Fruit fly (Drosophila melanogaster): Measurements from ENCODE around the gene Qsox4.
A peak's percentile ranks its signal among the peaks of the same experiment; 100 is the strongest.

The Qsox4 gene

DNA sequence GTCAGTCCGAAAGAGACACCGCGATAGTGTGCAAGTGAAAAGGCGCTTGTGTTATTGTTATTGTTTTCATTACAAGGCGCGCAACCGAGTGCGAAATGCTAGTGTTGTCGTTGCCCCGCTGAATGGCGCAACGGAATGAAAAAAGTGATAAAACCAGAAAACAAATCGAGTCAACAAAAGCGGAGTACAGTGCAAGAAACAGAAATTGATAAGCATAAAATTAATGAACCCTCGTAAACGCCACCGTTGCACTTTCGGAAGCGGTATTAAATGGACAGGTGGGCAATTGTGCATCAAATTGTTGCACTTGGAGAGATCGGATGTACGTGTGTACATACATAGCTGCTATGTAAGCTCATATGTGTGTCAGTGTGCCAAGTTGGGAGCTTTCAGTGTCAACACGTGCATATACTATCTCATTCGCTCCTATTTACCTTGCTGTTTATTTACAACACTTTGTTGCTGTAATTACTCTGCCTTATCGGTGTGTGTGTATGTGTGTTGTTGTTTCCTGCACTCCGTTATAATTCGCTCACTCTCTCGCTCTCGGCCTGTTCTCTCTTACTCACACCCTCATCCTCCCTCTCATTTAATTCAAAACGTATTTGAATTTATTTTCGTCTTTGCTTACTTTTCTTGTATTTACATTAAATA is 20.9 kb downstream of the Qsox4 start (continued):
- TF ChIP-seq Lhr (GFP tag; optimal IDR thresholded peaks at IDR 0.05) (no peak), gt (GFP tag; IDR thresholded peaks at IDR 0.05) (no peak), CG17361 (GFP tag; IDR thresholded peaks at IDR 0.05) (no peak), CG12769 (tag; optimal IDR thresholded peaks at IDR 0.05) (no peak), ara (GFP tag; IDR thresholded peaks at IDR 0.05) (peak; percentile 77), vnd (GFP tag; IDR thresholded peaks at IDR 0.05; ENCODE audit: partially characterized antibody) (no peak), Gsc (GFP tag; IDR thresholded peaks at IDR 0.05) (no peak), CG4328 (GFP tag; optimal IDR thresholded peaks at IDR 0.05) (peak; percentile 83), corto (GFP tag; optimal IDR thresholded peaks at IDR 0.05) (no peak), h (optimal IDR thresholded peaks at IDR 0.05) (no peak), CG15073 (GFP tag; optimal IDR thresholded peaks at IDR 0.05) (no peak), ham (GFP tag; IDR thresholded peaks at IDR 0.05) (0 out of 2 replicates have a peak, but pooled peaks have one; percentile 8), caup (GFP tag; optimal IDR thresholded peaks at IDR 0.05; ENCODE audit: severe bottlenecking) (peak; percentile 27), Neu2 (GFP tag; optimal IDR thresholded peaks at IDR 0.05; ENCODE audit: borderline replicate concordance) (no peak), ssp (GFP tag; IDR thresholded peaks at IDR 0.05) (no peak), lab (GFP tag; optimal IDR thresholded peaks at IDR 0.05) (peak; percentile 56), CG15696 (tag; optimal IDR thresholded peaks at IDR 0.05) (no peak), CG6813 (GFP tag; optimal IDR thresholded peaks at IDR 0.05) (peak; percentile 78), usp (GFP tag; optimal IDR thresholded peaks at IDR 0.05) (no peak), NfI (GFP tag; optimal IDR thresholded peaks at IDR 0.05) (no peak), kay (GFP tag; optimal IDR thresholded peaks at IDR 0.05) (peak; percentile 41), CG4617 (GFP tag; optimal IDR thresholded peaks at IDR 0.05; ENCODE audit: borderline replicate concordance) (no peak), Dll (GFP tag; IDR thresholded peaks at IDR 0.05; ENCODE audit: partially characterized antibody) (no peak), wdn (GFP tag; IDR thresholded peaks at IDR 0.05) (no peak), croc (GFP tag; conservative IDR thresholded peaks at IDR 0.05) (no peak; the same call in 2 of the 3 replicates), nau (GFP tag; optimal IDR thresholded peaks at IDR 0.05) (peak; percentile 70), CG11247 (GFP tag; IDR thresholded peaks at IDR 0.05) (no peak), CG7963 (GFP tag; IDR thresholded peaks at IDR 0.05; ENCODE audit: partially characterized antibody) (no peak), ac (GFP tag; optimal IDR thresholded peaks at IDR 0.05) (no peak), CG15479 (GFP tag; optimal IDR thresholded peaks at IDR 0.05) (peak; percentile 22), CG17186 (GFP tag; optimal IDR thresholded peaks at IDR 0.05) (no peak), Ptx1 (GFP tag; IDR thresholded peaks at IDR 0.05) (peak; percentile 17; the same call in 1 of the 2 replicates), CG10959 (GFP tag; IDR thresholded peaks at IDR 0.05) (peak; percentile 16; the same call in 1 of the 2 replicates), ro (GFP tag; IDR thresholded peaks at IDR 0.05) (no peak), YL-1 (GFP tag; optimal IDR thresholded peaks at IDR 0.05) (no peak), ttk (GFP tag; IDR thresholded peaks at IDR 0.05) (peak; percentile 36; the same call in 1 of the 2 replicates), Dip3 (GFP tag; optimal IDR thresholded peaks at IDR 0.05) (no peak), Ravus (GFP tag; IDR thresholded peaks at IDR 0.05) (no peak), tna (GFP tag; IDR thresholded peaks at IDR 0.05; ENCODE audit: partially characterized antibody) (no peak), CG32772 (GFP tag; IDR thresholded peaks at IDR 0.05) (no peak), CG17568 (GFP tag; optimal IDR thresholded peaks at IDR 0.05) (peak; percentile 48), cad (GFP tag; optimal IDR thresholded peaks at IDR 0.05) (no peak), CG10147 (GFP tag; optimal IDR thresholded peaks at IDR 0.05) (no peak), CG5180 (GFP tag; optimal IDR thresholded peaks at IDR 0.05) (peak; percentile 78), az2 (GFP tag; optimal IDR thresholded peaks at IDR 0.05) (no peak), D (optimal IDR thresholded peaks at IDR 0.05) (no peak), D (GFP tag; optimal IDR thresholded peaks at IDR 0.05) (peak; percentile 31), CG42726 (GFP tag; IDR thresholded peaks at IDR 0.05; ENCODE audit: partially characterized antibody) (no peak), CG4707 (GFP tag; optimal IDR thresholded peaks at IDR 0.05) (peak; percentile 59), Fer2 (tag; optimal IDR thresholded peaks at IDR 0.05) (no peak)

All from whole organism, embryonic.